Fruit fly (Drosophila melanogaster) whole organism, embryonic: ENCODE data around the gene CG13299.

Experiments used
- CG1024 ChIP-seq: fragments of 200-800 bp; sonication (Bioruptor generic); IDR thresholded peaks from 2 replicates; pipeline ENCODE4 v1.3.6; 2022; ENCODE audit warnings: missing biosample characterization, missing genetic modification characterization
- CG10274 ChIP-seq: fragments of 200-800 bp; sonication (Bioruptor generic); optimal IDR thresholded peaks from 3 replicates; lab custom pipeline; 2017; ENCODE audit warnings: missing biosample characterization, mild to moderate bottlenecking, missing genetic modification characterization
- CG11723 ChIP-seq: fragments of 200-800 bp; sonication (Bioruptor generic); optimal IDR thresholded peaks from 2 replicates; lab custom pipeline; 2017; ENCODE audit warnings: missing biosample characterization, mild to moderate bottlenecking, missing genetic modification characterization
- CG12391 ChIP-seq: fragments of 200-800 bp; sonication (Bioruptor generic); optimal IDR thresholded peaks from 3 replicates; lab custom pipeline; 2018; ENCODE audit warnings: missing biosample characterization, mild to moderate bottlenecking, missing genetic modification characterization, moderate library complexity
- CG12744 ChIP-seq: fragments of 200-800 bp; sonication (Bioruptor generic); optimal IDR thresholded peaks from 2 replicates; lab custom pipeline; 2016; ENCODE audit warnings: missing biosample characterization, missing genetic modification characterization
- CG12769 ChIP-seq: fragments of 200-800 bp; sonication (Bioruptor generic); optimal IDR thresholded peaks from 2 replicates; lab custom pipeline; 2019; ENCODE audit warnings: missing biosample characterization, mild to moderate bottlenecking, missing genetic modification characterization, moderate library complexity
- CG14860 ChIP-seq: fragments of 200-800 bp; sonication (Bioruptor generic); IDR thresholded peaks from 3 replicates; pipeline ENCODE4 v1.3.6; 2022; ENCODE audit warnings: missing biosample characterization, missing genetic modification characterization; ENCODE audit not compliant: partially characterized antibody
- CG15696 ChIP-seq: fragments of 200-800 bp; sonication (Bioruptor generic); optimal IDR thresholded peaks from 2 replicates; lab custom pipeline; 2019; ENCODE audit warnings: missing biosample characterization, mild to moderate bottlenecking, missing genetic modification characterization, moderate library complexity
- CG17612 ChIP-seq: fragments of 200-800 bp; sonication (Bioruptor generic); IDR thresholded peaks from 2 replicates; pipeline ENCODE4 v1.3.6; 2022; ENCODE audit warnings: missing biosample characterization, missing genetic modification characterization
- CG18011 ChIP-seq: fragments of 200-800 bp; sonication (Bioruptor generic); optimal IDR thresholded peaks from 2 replicates; lab custom pipeline; 2017; ENCODE audit warnings: missing biosample characterization, missing genetic modification characterization, mild to moderate bottlenecking, moderate library complexity, missing genotype
- CG1832 ChIP-seq: fragments of 200-800 bp; sonication (Bioruptor generic); optimal IDR thresholded peaks from 2 replicates; lab custom pipeline; 2017; ENCODE audit warnings: missing biosample characterization, mild to moderate bottlenecking, missing genetic modification characterization, inconsistent platforms
- CG6254 ChIP-seq: fragments of 200-800 bp; sonication (Bioruptor generic); optimal IDR thresholded peaks from 3 replicates; lab custom pipeline; 2017; ENCODE audit warnings: mild to moderate bottlenecking, missing biosample characterization, missing genetic modification reagents, missing genetic modification characterization
- CG7928 ChIP-seq: fragments of 200-800 bp; sonication (Bioruptor generic); optimal IDR thresholded peaks from 2 replicates; lab custom pipeline; 2017; ENCODE audit warnings: missing biosample characterization, mild to moderate bottlenecking, missing genetic modification characterization
- Dll ChIP-seq: fragments of 200-800 bp; sonication (Bioruptor generic); IDR thresholded peaks from 4 replicates; pipeline ENCODE4 v1.3.6; 2022; ENCODE audit warnings: missing biosample characterization, missing genetic modification characterization; ENCODE audit not compliant: partially characterized antibody
- E2f1 ChIP-seq: fragments of 200-800 bp; sonication (Bioruptor generic); IDR thresholded peaks from 2 replicates; pipeline ENCODE4 v1.3.6; 2022; ENCODE audit warnings: missing biosample characterization, missing genetic modification characterization
- HLH54F ChIP-seq: fragments of 200-800 bp; sonication (Bioruptor generic); optimal IDR thresholded peaks from 3 replicates; lab custom pipeline; 2016; ENCODE audit warnings: missing biosample characterization, missing genetic modification characterization
- Hr3 ChIP-seq: fragments of 200-800 bp; sonication (Bioruptor generic); optimal IDR thresholded peaks from 3 replicates; lab custom pipeline; 2016; ENCODE audit warnings: missing biosample characterization, missing genetic modification characterization
- Hr51 ChIP-seq, 2 experiments: fragments of 200-800 bp; sonication (Bioruptor generic); optimal IDR thresholded peaks; 2 replicates in 1 of 2; 3 replicates in 1 of 2; lab custom pipeline; 2016 to 2018; ENCODE audit warnings: missing biosample characterization in 2 of 2, missing genetic modification characterization in 2 of 2, mild to moderate bottlenecking in 1 of 2, moderate library complexity in 1 of 2
- Neu2 ChIP-seq: fragments of 200-800 bp; sonication (Bioruptor generic); optimal IDR thresholded peaks from 3 replicates; lab custom pipeline; 2016; ENCODE audit warnings: missing biosample characterization, missing genetic modification characterization, borderline replicate concordance
- Nf-YA ChIP-seq: fragments of 200-800 bp; sonication (Bioruptor generic); IDR thresholded peaks from 2 replicates; pipeline ENCODE4 v1.3.6; 2022; ENCODE audit warnings: missing biosample characterization, missing genetic modification characterization
- Nf-YC ChIP-seq: fragments of 200-800 bp; optimal IDR thresholded peaks from 3 replicates; lab custom pipeline; 2019; ENCODE audit warnings: missing biosample characterization, mild to moderate bottlenecking, missing genetic modification characterization, moderate library complexity
- Oaz ChIP-seq: fragments of 200-800 bp; sonication (Bioruptor generic); IDR thresholded peaks from 2 replicates; pipeline ENCODE4 v1.3.6; 2022; ENCODE audit warnings: missing biosample characterization, missing genetic modification characterization
- Side ChIP-seq: fragments of 200-800 bp; sonication (Bioruptor generic); optimal IDR thresholded peaks from 2 replicates; lab custom pipeline; 2016; ENCODE audit warnings: missing biosample characterization, missing genetic modification characterization
- Sry-β ChIP-seq: fragments of 200-800 bp; sonication (Bioruptor generic); optimal IDR thresholded peaks from 2 replicates; lab custom pipeline; 2018; ENCODE audit warnings: missing biosample characterization, mild to moderate bottlenecking, missing genetic modification characterization, moderate library complexity
- abd-A ChIP-seq: fragments of 200-800 bp; sonication (Bioruptor generic); optimal IDR thresholded peaks from 3 replicates; lab custom pipeline; 2019; ENCODE audit warnings: missing biosample characterization, mild to moderate bottlenecking, missing genetic modification characterization, moderate library complexity
- bowl ChIP-seq: fragments of 200-800 bp; sonication (Bioruptor generic); IDR thresholded peaks from 2 replicates; pipeline ENCODE4 v1.3.6; 2022; ENCODE audit warnings: missing biosample characterization, missing genetic modification characterization
- cad ChIP-seq: fragments of >200 bp; optimal IDR thresholded peaks from 2 replicates; lab custom pipeline; 2017; ENCODE audit warnings: missing biosample characterization, missing genetic modification characterization
- chinmo ChIP-seq: fragments of 200-800 bp; sonication (Bioruptor generic); IDR thresholded peaks from 4 replicates; pipeline ENCODE4 v1.3.6; 2022; ENCODE audit warnings: missing biosample characterization, missing genetic modification characterization; ENCODE audit not compliant: partially characterized antibody
- dmrt11E ChIP-seq: fragments of 200-800 bp; sonication (Bioruptor generic); optimal IDR thresholded peaks from 3 replicates; lab custom pipeline; 2018; ENCODE audit warnings: missing biosample characterization, mild to moderate bottlenecking, missing genetic modification characterization, moderate library complexity
- dpn ChIP-seq, 2 experiments: fragments of 200-800 bp; sonication (Bioruptor generic); optimal IDR thresholded peaks; 3 replicates each; lab custom pipeline; 2016; ENCODE audit warnings: missing biosample characterization in 2 of 2, missing genetic modification characterization in 2 of 2
- ewg ChIP-seq: fragments of 200-800 bp; sonication (Bioruptor generic); optimal IDR thresholded peaks from 3 replicates; lab custom pipeline; 2017; ENCODE audit warnings: mild to moderate bottlenecking, missing biosample characterization, missing genetic modification reagents, missing genetic modification characterization
- gem ChIP-seq: fragments of 200-800 bp; sonication (Bioruptor generic); optimal IDR thresholded peaks from 2 replicates; lab custom pipeline; 2019; ENCODE audit warnings: missing biosample characterization, mild to moderate bottlenecking, missing genetic modification characterization, moderate library complexity
- grn ChIP-seq: fragments of 200-800 bp; sonication (Bioruptor generic); optimal IDR thresholded peaks from 3 replicates; lab custom pipeline; 2017; ENCODE audit warnings: missing biosample characterization, missing genetic modification characterization
- insv ChIP-seq, 2 experiments: fragments of 200-800 bp; sonication (Bioruptor generic); optimal IDR thresholded peaks; 3 replicates each; lab custom pipeline; 2016 to 2018; ENCODE audit warnings: missing biosample characterization in 2 of 2, missing genetic modification characterization in 2 of 2
- ken ChIP-seq: fragments of 200-800 bp; sonication (Bioruptor generic); IDR thresholded peaks from 3 replicates; pipeline ENCODE4 v1.3.6; 2022; ENCODE audit warnings: missing biosample characterization, missing genetic modification characterization
- oc ChIP-seq: fragments of 200-800 bp; sonication (Bioruptor generic); optimal IDR thresholded peaks from 2 replicates; lab custom pipeline; 2018; ENCODE audit warnings: missing biosample characterization, mild to moderate bottlenecking, missing genetic modification characterization, moderate library complexity
- pita ChIP-seq: fragments of 200-800 bp; sonication (Bioruptor generic); optimal IDR thresholded peaks from 2 replicates; lab custom pipeline; 2017; ENCODE audit warnings: missing biosample characterization, mild to moderate bottlenecking, missing genetic modification characterization
- pzg ChIP-seq: fragments of 200-800 bp; sonication (Bioruptor generic); optimal IDR thresholded peaks from 3 replicates; lab custom pipeline; 2018; ENCODE audit warnings: missing biosample characterization, mild to moderate bottlenecking, missing genetic modification characterization, moderate library complexity
- repo ChIP-seq: fragments of 200-800 bp; sonication (Bioruptor generic); optimal IDR thresholded peaks from 2 replicates; lab custom pipeline; 2016; ENCODE audit warnings: missing biosample characterization, missing genetic modification characterization
- ro ChIP-seq: fragments of 200-800 bp; sonication (Bioruptor generic); IDR thresholded peaks from 2 replicates; pipeline ENCODE4 v1.3.6; 2022; ENCODE audit warnings: missing biosample characterization, missing genetic modification characterization
- sd ChIP-seq: fragments of 200-800 bp; sonication (Bioruptor generic); optimal IDR thresholded peaks from 3 replicates; lab custom pipeline; 2018; ENCODE audit warnings: missing biosample characterization, mild to moderate bottlenecking, missing genetic modification characterization, moderate library complexity
- sens ChIP-seq: fragments of 200-800 bp; sonication (Bioruptor generic); peaks from one replicate; lab custom pipeline; 2016; ENCODE audit warnings: missing biosample characterization, missing genetic modification characterization
- sr ChIP-seq: fragments of 200-800 bp; sonication (Bioruptor generic); IDR thresholded peaks from 3 replicates; pipeline ENCODE4 v1.3.6; 2022; ENCODE audit warnings: missing biosample characterization, missing genetic modification characterization
- tio ChIP-seq: fragments of 200-800 bp; sonication (Bioruptor generic); optimal IDR thresholded peaks from 2 replicates; lab custom pipeline; 2017; ENCODE audit warnings: missing biosample characterization, missing genetic modification characterization, inconsistent platforms
- tna ChIP-seq: fragments of 200-800 bp; sonication (Bioruptor generic); IDR thresholded peaks from 2 replicates; pipeline ENCODE4 v1.3.6; 2022; ENCODE audit warnings: missing biosample characterization, missing genetic modification characterization; ENCODE audit not compliant: partially characterized antibody
- unc-4 ChIP-seq: fragments of 200-800 bp; sonication (Bioruptor generic); IDR thresholded peaks from 2 replicates; pipeline ENCODE4 v1.3.6; 2022; ENCODE audit warnings: missing biosample characterization, missing genetic modification characterization; ENCODE audit not compliant: partially characterized antibody
- unpg ChIP-seq: fragments of 200-800 bp; sonication (Bioruptor generic); optimal IDR thresholded peaks from 3 replicates; lab custom pipeline; 2018; ENCODE audit warnings: missing biosample characterization, mild to moderate bottlenecking, missing genetic modification characterization, moderate library complexity

CG13299 gene

DNA sequence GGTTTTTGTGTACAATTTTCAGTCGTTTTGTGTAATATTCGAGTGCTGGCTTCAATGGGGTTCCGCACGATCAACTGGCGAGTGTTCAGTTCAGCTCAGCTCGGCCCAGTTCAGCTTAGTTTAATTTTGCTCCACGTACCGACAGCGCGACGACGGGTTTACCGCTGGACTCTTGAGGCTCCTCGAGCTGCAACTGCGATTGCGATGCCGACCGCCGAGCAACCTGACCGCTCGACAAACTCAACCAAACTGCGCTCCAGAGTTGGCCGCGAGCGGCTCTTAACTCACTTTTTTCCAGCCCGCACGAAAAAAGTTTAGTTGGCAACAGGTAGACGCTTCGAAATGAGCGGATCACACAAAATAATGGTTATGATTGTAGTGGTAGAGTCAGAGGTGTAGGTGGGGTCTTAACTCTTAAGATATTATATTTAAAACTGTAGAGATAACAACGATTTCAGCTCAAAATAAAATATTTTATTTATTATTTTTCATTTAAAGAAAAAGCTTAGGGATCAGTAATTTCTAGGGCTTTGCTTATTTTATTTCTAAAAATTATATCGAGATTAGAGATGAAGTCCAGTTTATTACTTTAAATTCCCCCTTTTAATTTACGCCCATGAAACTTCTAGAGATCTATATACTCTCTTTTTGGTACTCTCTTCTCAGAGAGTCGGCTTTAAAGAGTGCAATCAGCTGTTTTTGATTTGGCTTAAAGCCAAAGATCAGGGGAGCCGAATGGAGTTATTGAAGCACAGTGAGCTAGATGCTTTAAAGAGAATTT, 24.4 kb upstream of the CG13299 start, which contains the start of gene Best2 (continued):
- TF ChIP-seq grn (GFP tag; lab: Kevin White, UChicago) (no peak), pita (GFP tag; lab: Kevin White, UChicago) (no peak), CG11723 (GFP tag; lab: Kevin White, UChicago) (peak; percentile 61), gem (tag; lab: Kevin White, UChicago) (peak; percentile 94), Side (GFP tag; lab: Kevin White, UChicago) (no peak), abd-A (tag; lab: Kevin White, UChicago) (peak; percentile 26), ewg (peak; percentile 74), CG7928 (GFP tag; lab: Kevin White, UChicago) (peak; percentile 50), pzg (GFP tag; lab: Kevin White, UChicago) (no peak), HLH54F (GFP tag; lab: Kevin White, UChicago) (peak; percentile 65), CG1024 (GFP tag; lab: Robert Waterston, UW) (peak; percentile 66), tio (GFP tag; lab: Kevin White, UChicago) (peak; percentile 71), sr (GFP tag; lab: Robert Waterston, UW) (no peak), Sry-β (GFP tag; lab: Kevin White, UChicago) (no peak), CG12769 (tag; lab: Kevin White, UChicago) (peak; percentile 56), CG1832 (GFP tag; lab: Kevin White, UChicago) (no peak), dmrt11E (tag; lab: Kevin White, UChicago) (peak; percentile 79), ken (GFP tag; lab: Robert Waterston, UW) (peak; percentile 84), cad (GFP tag; lab: Kevin White, UChicago) (no peak), Neu2 (GFP tag; lab: Kevin White, UChicago) (no peak), unc-4 (GFP tag; lab: Robert Waterston, UW) (no peak), bowl (GFP tag; lab: Robert Waterston, UW) (peak; percentile 26; the same call in 1 of the 2 replicates), unpg (peak; percentile 81), CG14860 (GFP tag; lab: Robert Waterston, UW) (no peak), Nf-YC (tag; lab: Kevin White, UChicago) (peak; percentile 88), insv (GFP tag; optimal IDR thresholded peaks at IDR 0.05; lab: Kevin White, UChicago) (peak in 1 of 2 experiments; percentile 35), dpn (GFP tag; optimal IDR thresholded peaks at IDR 0.05; lab: Kevin White, UChicago) (peak; percentile 80 to 81), CG17612 (peak; percentile 79), CG12744 (peak; percentile 48), ro (GFP tag; lab: Robert Waterston, UW) (peak; percentile 78), E2f1 (peak; percentile 92), CG12391 (tag; lab: Kevin White, UChicago) (peak; percentile 86)

DNA sequence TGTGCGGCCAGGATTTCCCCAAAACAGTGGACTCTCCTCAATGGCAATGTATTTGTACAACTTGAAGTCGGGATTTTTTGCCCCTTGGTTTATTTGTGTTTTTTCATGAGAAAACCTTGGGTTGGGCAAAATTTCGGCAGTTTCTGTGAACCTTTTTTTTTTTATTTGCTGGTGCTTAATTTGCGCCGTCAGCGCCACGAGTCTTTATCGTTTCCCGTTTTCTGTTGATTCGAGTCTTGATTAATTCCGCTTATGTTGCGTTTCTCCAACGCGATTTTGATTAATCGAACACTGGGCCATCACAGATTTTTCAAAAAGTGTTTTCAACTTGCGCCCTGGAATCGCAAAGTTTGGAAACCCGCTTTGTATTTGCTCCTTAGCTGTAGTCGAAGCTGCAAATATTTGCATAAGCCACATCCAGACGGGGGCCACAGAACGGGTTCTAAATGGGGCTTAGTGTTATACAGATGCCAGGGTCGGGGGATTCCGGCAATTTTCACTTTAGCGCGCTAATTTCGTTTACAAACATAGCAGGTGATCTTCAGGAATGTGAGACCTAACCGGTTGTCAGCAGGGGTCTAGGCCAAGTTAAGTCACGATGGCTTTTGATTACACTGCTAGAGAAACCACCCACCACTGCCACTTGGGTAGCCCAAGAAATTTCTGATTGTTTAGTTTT, 22.4 kb upstream of the CG13299 start:
- TF ChIP-seq Nf-YA (GFP tag; lab: Robert Waterston, UW) (no peak), CG15696 (no peak), oc (no peak), Hr3 (GFP tag; lab: Kevin White, UChicago) (no peak), chinmo (GFP tag; lab: Robert Waterston, UW) (peak; percentile 72; the same call in 1 of the 4 replicates), Dll (GFP tag; lab: Robert Waterston, UW) (no peak), CG18011 (no peak), CG10274 (GFP tag; lab: Kevin White, UChicago) (peak; percentile 18), CG1024 (GFP tag; lab: Robert Waterston, UW) (no peak), Oaz (GFP tag; lab: Robert Waterston, UW) (no peak), sd (tag; lab: Kevin White, UChicago) (peak; percentile 92), tna (GFP tag; lab: Robert Waterston, UW) (no peak), CG6254 (GFP tag; lab: Kevin White, UChicago) (no peak), repo (GFP tag; lab: Kevin White, UChicago) (no peak), Hr51 (GFP tag; optimal IDR thresholded peaks at IDR 0.05; lab: Kevin White, UChicago) (no peak), sens (GFP tag; lab: Kevin White, UChicago) (no peak)
